Fruit fly (Drosophila melanogaster) whole organism, adult: Measurements from ENCODE around the gene Surf6.
A peak's percentile ranks its signal among the peaks of the same experiment; 100 is the strongest.

Source experiments
- CG12768 ChIP-seq: fragments of 200-800 bp; sonication (Bioruptor generic); optimal IDR thresholded peaks from 2 replicates; lab custom pipeline; 2017; ENCODE audit warnings: missing biosample characterization, missing genetic modification characterization, mild to moderate bottlenecking, moderate library complexity, missing genetic modification reagents
- CG14711 ChIP-seq: fragments of 200-800 bp; sonication (Bioruptor generic); optimal IDR thresholded peaks from 2 replicates; lab custom pipeline; 2018; ENCODE audit warnings: missing biosample characterization, mild to moderate bottlenecking, missing genetic modification characterization, moderate library complexity
- CG1620 ChIP-seq: fragments of 200-800 bp; sonication (Bioruptor generic); optimal IDR thresholded peaks from 2 replicates; lab custom pipeline; 2016; ENCODE audit warnings: missing biosample characterization, missing genetic modification characterization
- CG5204 ChIP-seq: fragments of 200-800 bp; sonication (Bioruptor generic); optimal IDR thresholded peaks from 2 replicates; lab custom pipeline; 2016; ENCODE audit warnings: missing biosample characterization, missing genetic modification characterization
- CG7045 ChIP-seq: fragments of 200-800 bp; sonication (Bioruptor generic); optimal IDR thresholded peaks from 2 replicates; lab custom pipeline; 2017; ENCODE audit warnings: missing biosample characterization, mild to moderate bottlenecking, missing genetic modification characterization
- CG7101 ChIP-seq: fragments of 200-800 bp; sonication (Bioruptor generic); optimal IDR thresholded peaks from 2 replicates; lab custom pipeline; 2018; ENCODE audit warnings: missing biosample characterization, mild to moderate bottlenecking, missing genetic modification characterization, moderate library complexity
- Clk ChIP-seq: fragments of 200-800 bp; sonication (Bioruptor generic); optimal IDR thresholded peaks from 2 replicates; lab custom pipeline; 2017; ENCODE audit warnings: missing biosample characterization, missing genetic modification characterization
- Crg-1 ChIP-seq: fragments of 200-800 bp; sonication (Bioruptor generic); optimal IDR thresholded peaks from 2 replicates; lab custom pipeline; 2016; ENCODE audit warnings: missing biosample characterization, missing genetic modification characterization
- bab1 ChIP-seq: fragments of 200-800 bp; sonication (Bioruptor generic); optimal IDR thresholded peaks from 3 replicates; lab custom pipeline; 2019; ENCODE audit warnings: missing biosample characterization, mild to moderate bottlenecking, missing genetic modification characterization, moderate library complexity
- cnc ChIP-seq, 2 experiments: fragments of >200 bp; optimal IDR thresholded peaks; 2 replicates each; lab custom pipeline; 2017
- kay ChIP-seq: fragments of 200-800 bp; sonication (Bioruptor generic); peaks from one replicate; lab custom pipeline; 2016; ENCODE audit warnings: missing biosample characterization, missing genetic modification characterization, borderline replicate concordance
- ovo ChIP-seq: fragments of 200-800 bp; sonication (Bioruptor generic); optimal IDR thresholded peaks from 2 replicates; lab custom pipeline; 2016; ENCODE audit warnings: missing biosample characterization, missing genetic modification characterization
- toe ChIP-seq: fragments of 200-800 bp; sonication (Bioruptor generic); optimal IDR thresholded peaks from 2 replicates; lab custom pipeline; 2016; ENCODE audit warnings: missing biosample characterization, missing genetic modification characterization

DNA sequence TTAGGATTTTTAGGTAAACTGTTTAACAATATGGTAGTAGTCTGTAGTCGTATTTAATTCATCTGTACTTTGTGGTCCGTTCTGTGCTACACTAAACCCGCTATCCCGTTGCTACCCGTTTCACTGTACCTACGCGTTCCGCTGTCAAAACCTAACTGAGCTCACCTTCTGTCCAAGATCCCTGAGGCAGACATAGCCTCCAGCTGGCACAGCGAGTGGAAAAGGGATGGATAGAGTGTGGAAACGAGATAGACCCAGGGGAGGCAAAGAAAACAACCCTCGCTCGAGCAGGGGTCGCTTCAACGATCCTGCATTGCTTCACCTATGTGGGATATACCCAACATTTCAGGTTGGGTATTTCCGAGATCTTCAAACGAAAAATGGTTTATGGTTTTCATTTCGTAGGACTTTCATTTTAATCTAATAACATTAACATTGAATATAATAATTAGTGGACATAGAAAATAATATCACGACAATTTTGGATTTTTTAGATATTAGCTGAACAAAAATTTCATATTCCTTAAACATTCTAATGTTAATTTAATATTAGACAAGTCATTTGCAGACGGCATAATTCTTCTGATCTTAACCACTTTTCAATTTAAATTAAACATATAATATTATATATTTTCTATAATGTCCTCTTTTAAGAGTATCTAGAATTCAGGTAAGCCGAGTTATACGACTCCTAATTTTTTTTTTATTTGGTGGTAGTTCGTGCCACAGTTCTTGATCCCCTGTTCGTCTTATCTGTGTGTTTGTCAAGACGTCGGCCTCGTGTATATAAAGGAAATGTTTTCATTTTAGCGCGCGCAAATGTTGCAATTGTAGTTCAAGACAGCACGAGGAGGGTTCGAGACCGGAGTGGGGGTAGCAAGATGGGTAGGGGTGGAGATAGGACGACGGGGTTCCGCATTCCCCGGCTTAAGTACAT is 30.4 kb upstream of the Surf6 start, which contains the start of gene mira:
- TF ChIP-seq Clk (GFP tag; lab: Kevin White, UChicago), result no peak
- TF ChIP-seq CG7101, result no peak
- no peak for TF ChIP-seq CG14711 (tag; lab: Kevin White, UChicago)
- no peak for TF ChIP-seq CG5204 (GFP tag; lab: Kevin White, UChicago)
- TF ChIP-seq Crg-1 (GFP tag; lab: Kevin White, UChicago), result no peak
- TF ChIP-seq kay (GFP tag; lab: Kevin White, UChicago), result peak; percentile 3
- no peak for TF ChIP-seq CG7045 (GFP tag; lab: Kevin White, UChicago)
- no peak for TF ChIP-seq CG1620 (GFP tag; lab: Kevin White, UChicago)
- TF ChIP-seq cnc (optimal IDR thresholded peaks at IDR 0.05; lab: Kevin White, UChicago), result no peak
- no peak for TF ChIP-seq bab1 (GFP tag; lab: Kevin White, UChicago)
- no peak for TF ChIP-seq toe (GFP tag; lab: Kevin White, UChicago)
- no peak for TF ChIP-seq CG12768 (GFP tag; lab: Kevin White, UChicago)
- TF ChIP-seq ovo (GFP tag; lab: Kevin White, UChicago), result no peak
